Worm (Caenorhabditis elegans): ENCODE data around the gene rbx-1.
A peak's percentile ranks its signal among the peaks of the same experiment; 100 is the strongest.

rbx-1 gene

ce11 chrV:9692109-9692581 is 1.8 kb upstream of the rbx-1 start, which contains the start of gene ztf-9 (continued):
- TF ChIP-seq sem-4 (tag; optimal IDR thresholded peaks at IDR 0.05) (peak; percentile 7), nhr-25 (tag; optimal IDR thresholded peaks at IDR 0.05) (no peak), sma-9 (GFP tag; optimal IDR thresholded peaks at IDR 0.05) (no peak), sma-9 (tag; optimal IDR thresholded peaks at IDR 0.05) (no peak), nhr-6 (tag; optimal IDR thresholded peaks at IDR 0.05) (no peak), nhr-10 (tag; optimal IDR thresholded peaks at IDR 0.05) (no peak), nhr-237 (tag; optimal IDR thresholded peaks at IDR 0.05) (no peak), ama-1 (optimal IDR thresholded peaks at IDR 0.05) (no peak), lin-39 (tag; optimal IDR thresholded peaks at IDR 0.05) (no peak), unc-55 (GFP tag; optimal IDR thresholded peaks at IDR 0.05) (peak; percentile 67), aly-2 (tag; optimal IDR thresholded peaks at IDR 0.05) (no peak), ceh-82 (tag; optimal IDR thresholded peaks at IDR 0.05) (no peak), ceh-16 (tag; optimal IDR thresholded peaks at IDR 0.05) (no peak), egl-27 (tag; optimal IDR thresholded peaks at IDR 0.05) (peak; percentile 23), dmd-4 (tag; optimal IDR thresholded peaks at IDR 0.05) (no peak), snpc-4 (tag; optimal IDR thresholded peaks at IDR 0.05) (peak; percentile 20), ztf-11 (tag; optimal IDR thresholded peaks at IDR 0.05) (no peak), ZK546.5 (tag; optimal IDR thresholded peaks at IDR 0.05) (no peak), ztf-4 (tag; optimal IDR thresholded peaks at IDR 0.05) (no peak), zag-1 (tag; optimal IDR thresholded peaks at IDR 0.05) (peak; percentile 67), F13H6.1 (tag; optimal IDR thresholded peaks at IDR 0.05) (peak; percentile 78)

- TF ChIP-seq fos-1 (tag; optimal IDR thresholded peaks at IDR 0.05), result peak; percentile 55
- TF ChIP-seq nhr-6 (tag; optimal IDR thresholded peaks at IDR 0.05), result peak; percentile 51
- no peak for TF ChIP-seq nhr-10 (tag; optimal IDR thresholded peaks at IDR 0.05)
- TF ChIP-seq peb-1 (tag; optimal IDR thresholded peaks at IDR 0.05), result no peak
- TF ChIP-seq aly-2 (tag; optimal IDR thresholded peaks at IDR 0.05), result no peak
- TF ChIP-seq sma-9 (GFP tag; optimal IDR thresholded peaks at IDR 0.05), result peak; percentile 43
- no peak for TF ChIP-seq sma-9 (tag; optimal IDR thresholded peaks at IDR 0.05)
- TF ChIP-seq sma-3 (GFP tag; optimal IDR thresholded peaks at IDR 0.05), result peak; percentile 43
- TF ChIP-seq gmeb-1 (tag; optimal IDR thresholded peaks at IDR 0.05), result peak; percentile 49
- no peak for TF ChIP-seq Y55F3AM.14 (GFP tag; optimal IDR thresholded peaks at IDR 0.05)
- no peak for TF ChIP-seq mbf-1 (tag; optimal IDR thresholded peaks at IDR 0.05)
- peak; percentile 64 to 92 for TF ChIP-seq lsy-2 (tag; optimal IDR thresholded peaks at IDR 0.05)
- no peak for TF ChIP-seq nhr-11 (tag; optimal IDR thresholded peaks at IDR 0.05)
- peak; percentile 56 for TF ChIP-seq sem-4 (tag; optimal IDR thresholded peaks at IDR 0.05)
- peak; percentile 98 for TF ChIP-seq blmp-1 (tag; optimal IDR thresholded peaks at IDR 0.05; ENCODE audit: insufficient read depth)
- peak; percentile 58 for TF ChIP-seq crh-2 (tag; optimal IDR thresholded peaks at IDR 0.05)
- TF ChIP-seq unc-55 (GFP tag; optimal IDR thresholded peaks at IDR 0.05), result peak; percentile 43
- no peak for TF ChIP-seq unc-39 (tag; optimal IDR thresholded peaks at IDR 0.05)
- TF ChIP-seq alr-1 (tag; optimal IDR thresholded peaks at IDR 0.05), result no peak
- peak; percentile 4 for TF ChIP-seq F13H6.1 (tag; optimal IDR thresholded peaks at IDR 0.05)
- peak; percentile 72 for TF ChIP-seq C34F6.9 (tag; optimal IDR thresholded peaks at IDR 0.05)
- peak; percentile 24 for TF ChIP-seq nhr-21 (tag; optimal IDR thresholded peaks at IDR 0.05)
- TF ChIP-seq lin-39 (tag; optimal IDR thresholded peaks at IDR 0.05), result no peak
- peak; percentile 32 for TF ChIP-seq nhr-129 (tag; optimal IDR thresholded peaks at IDR 0.05)
Observed at ce11 chrV:9690728-9691127, 406 bp upstream of the rbx-1 start.

ce11 chrV:9689364-9689763 is 958 bp downstream of the rbx-1 start:
- TF ChIP-seq nhr-10 (tag; optimal IDR thresholded peaks at IDR 0.05) (no peak), blmp-1 (tag; optimal IDR thresholded peaks at IDR 0.05; ENCODE audit: insufficient read depth) (no peak), elt-3 (tag; optimal IDR thresholded peaks at IDR 0.05) (no peak)

ce11 chrV:9685559-9685958 is 4.8 kb downstream of the rbx-1 start, which contains the start of gene ZK287.4:
Gene ZK287.4, minus strand, starts transcription at chrV:9685659.
- TF ChIP-seq snpc-4 (tag; optimal IDR thresholded peaks at IDR 0.05) (no peak), lsy-2 (tag; optimal IDR thresholded peaks at IDR 0.05) (no peak)

ce11 chrV:9680260-9680659 is 10.1 kb downstream of the rbx-1 start:
- no peak for TF ChIP-seq skn-1 (tag; optimal IDR thresholded peaks at IDR 0.05)
- TF ChIP-seq nhr-237 (tag; optimal IDR thresholded peaks at IDR 0.05), result no peak
- no peak for TF ChIP-seq gmeb-1 (tag; optimal IDR thresholded peaks at IDR 0.05)
- no peak for TF ChIP-seq peb-1 (tag; optimal IDR thresholded peaks at IDR 0.05)
- TF ChIP-seq lin-39 (tag; optimal IDR thresholded peaks at IDR 0.05), result no peak
- TF ChIP-seq unc-55 (GFP tag; optimal IDR thresholded peaks at IDR 0.05), result no peak
- TF ChIP-seq elt-3 (tag; optimal IDR thresholded peaks at IDR 0.05), result no peak
- TF ChIP-seq ztf-1 (GFP tag; conservative IDR thresholded peaks at IDR 0.05), result no peak
- no peak for TF ChIP-seq egl-27 (tag; optimal IDR thresholded peaks at IDR 0.05)
- TF ChIP-seq zag-1 (tag; optimal IDR thresholded peaks at IDR 0.05), result no peak
- TF ChIP-seq Y55F3AM.14 (GFP tag; optimal IDR thresholded peaks at IDR 0.05), result no peak
- TF ChIP-seq nhr-25 (tag; optimal IDR thresholded peaks at IDR 0.05), result no peak
- no peak for TF ChIP-seq ZK546.5 (tag; optimal IDR thresholded peaks at IDR 0.05)
- no peak for TF ChIP-seq mdl-1 (tag; optimal IDR thresholded peaks at IDR 0.05)
- no peak for TF ChIP-seq snpc-4 (tag; optimal IDR thresholded peaks at IDR 0.05)
- TF ChIP-seq unc-62 (GFP tag; optimal IDR thresholded peaks at IDR 0.05), result no peak
- TF ChIP-seq nhr-10 (tag; optimal IDR thresholded peaks at IDR 0.05), result no peak
